Worm (Caenorhabditis elegans) whole organism, L4/young adult: Measurements from ENCODE around the gene Y54G2A.76.

Source experiments
- W03F9.2 ChIP-seq: fragments of 150-350 bp; optimal IDR thresholded peaks from 2 replicates; lab custom pipeline; 2014; ENCODE audit warnings: missing biosample characterization, missing genetic modification characterization
- him-1 ChIP-seq: sonication (generic microtip); optimal IDR thresholded peaks from 2 replicates; lab custom pipeline; 2016; ENCODE audit warnings: missing genotype, missing genetic modification reagents, missing genetic modification characterization, missing compliant biosample characterization

ce11 chrIV:2855056-2855752, 46.0 kb downstream of the Y54G2A.76 start:
- TF ChIP-seq him-1 (tag; lab: Kevin White, UChicago), result no peak
- no peak for TF ChIP-seq W03F9.2
